Worm (Caenorhabditis elegans) whole organism, young adult: ENCODE results near the gene B0563.18.

Source experiments
- ama-1 ChIP-seq, 3 experiments: fragments of 150-350 bp in 1 of 3; sonication (generic microtip) in 2 of 3; optimal IDR thresholded peaks; 2 replicates each; lab custom pipeline; 2014 to 2018; ENCODE audit warnings: missing biosample characterization in 2 of 3, missing genetic modification characterization in 2 of 3, missing genetic modification reagents in 2 of 3
- bed-1 ChIP-seq: fragments of 200-800 bp; sonication (Bioruptor generic); IDR thresholded peaks from 2 replicates; pipeline ENCODE4 v1.3.6; 2022; ENCODE audit warnings: missing genetic modification reagents, missing genetic modification characterization, missing compliant biosample characterization
- nhr-90 ChIP-seq: sonication (generic microtip); optimal IDR thresholded peaks from 2 replicates; lab custom pipeline; 2016; ENCODE audit warnings: missing genotype, mild to moderate bottlenecking, missing genetic modification characterization, missing compliant biosample characterization

DNA sequence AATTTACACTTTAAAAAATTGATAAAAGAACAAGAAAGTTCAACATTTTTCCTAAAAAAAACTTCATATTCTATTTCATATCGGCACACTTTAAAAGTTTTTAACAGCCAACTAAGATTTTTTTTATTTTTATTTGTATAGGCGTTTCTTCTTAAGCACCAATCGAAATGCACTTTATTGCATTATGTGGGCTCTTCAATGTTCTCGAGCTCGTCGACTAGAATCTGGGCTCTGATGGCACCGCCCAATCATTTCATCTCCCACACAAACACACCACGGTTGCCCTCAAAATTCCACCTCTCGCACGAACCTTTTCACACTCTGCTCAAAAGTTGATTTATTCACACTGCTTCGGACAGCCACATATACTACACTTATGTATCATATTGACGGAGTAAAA, 35.0 kb upstream of the B0563.18 start, which contains the start of gene B0563.6:
- no peak for TF ChIP-seq nhr-90 (tag; lab: Kevin White, UChicago)
- no peak for TF ChIP-seq ama-1 (optimal IDR thresholded peaks at IDR 0.05; lab: Kevin White, UChicago)
- no peak for TF ChIP-seq ama-1 (GFP tag; optimal IDR thresholded peaks at IDR 0.05; lab: Kevin White, UChicago)
- no peak for TF ChIP-seq bed-1 (GFP tag; lab: Robert Waterston, UW)
